Worm (Caenorhabditis elegans) whole organism, young adult: ENCODE measurements around the gene lgc-8.

ENCODE experiments used
- F33H1.4 ChIP-seq: fragments of 200-800 bp; sonication (Bioruptor generic); IDR thresholded peaks from 2 replicates; pipeline ENCODE4 v1.3.6; 2022; ENCODE audit warnings: missing genetic modification reagents, missing genetic modification characterization, missing compliant biosample characterization
- ama-1 ChIP-seq, 3 experiments: fragments of 150-350 bp in 1 of 3; sonication (generic microtip) in 2 of 3; optimal IDR thresholded peaks; 2 replicates each; lab custom pipeline; 2014 to 2018; ENCODE audit warnings: missing biosample characterization in 2 of 3, missing genetic modification characterization in 2 of 3, missing genetic modification reagents in 2 of 3
- dpl-1 ChIP-seq: fragments of 150-350 bp; optimal IDR thresholded peaks from 2 replicates; lab custom pipeline; 2014; ENCODE audit warnings: missing biosample characterization, missing genetic modification reagents, missing genetic modification characterization
- egrh-3 ChIP-seq: fragments of 200-800 bp; sonication (Bioruptor generic); IDR thresholded peaks from 2 replicates; pipeline ENCODE4 v1.3.6; 2022; ENCODE audit warnings: missing genetic modification reagents, missing genetic modification characterization, missing compliant biosample characterization
- lsl-1 ChIP-seq: fragments of 200-800 bp; sonication (Bioruptor generic); optimal IDR thresholded peaks from 2 replicates; lab custom pipeline; 2018; ENCODE audit warnings: mild to moderate bottlenecking, missing genetic modification characterization, moderate library complexity, missing compliant biosample characterization
- madf-10 ChIP-seq: sonication (generic microtip); optimal IDR thresholded peaks from 2 replicates; lab custom pipeline; 2016; ENCODE audit warnings: mild to moderate bottlenecking, missing genetic modification characterization, missing compliant biosample characterization
- pha-4 ChIP-seq: fragments of 150-350 bp; sonication (generic microtip); optimal IDR thresholded peaks from 2 replicates; lab custom pipeline; 2014; ENCODE audit warnings: missing biosample characterization, missing genetic modification reagents, missing genetic modification characterization
- snpc-3.4 ChIP-seq: sonication (generic microtip); optimal IDR thresholded peaks from 2 replicates; lab custom pipeline; 2017; ENCODE audit warnings: missing genetic modification characterization, mild to moderate bottlenecking, missing compliant biosample characterization, antibody characterized with exemption, moderate library complexity, missing genotype, missing genetic modification reagents
- snpc-4 ChIP-seq, 5 experiments: fragments of 150-350 bp in 1 of 5; sonication (generic microtip) in 4 of 5; optimal IDR thresholded peaks; 2 replicates each; lab custom pipeline; 2014 to 2018; ENCODE audit warnings: missing genetic modification characterization in 5 of 5, missing biosample characterization in 3 of 5, antibody characterized with exemption in 2 of 5, mild to moderate bottlenecking in 2 of 5, missing compliant biosample characterization in 2 of 5, missing genotype in 2 of 5, moderate library complexity in 2 of 5, missing genetic modification reagents in 1 of 5
- unc-130 ChIP-seq: sonication (generic microtip); optimal IDR thresholded peaks from 2 replicates; lab custom pipeline; 2016; ENCODE audit warnings: missing genetic modification reagents, missing genetic modification characterization, missing compliant biosample characterization
- zfh-2 ChIP-seq: fragments of 200-800 bp; sonication (Bioruptor generic); conservative IDR thresholded peaks from 2 replicates; pipeline ENCODE4 v1.3.6; 2022; ENCODE audit warnings: missing genetic modification reagents, missing genetic modification characterization, missing compliant biosample characterization

DNA sequence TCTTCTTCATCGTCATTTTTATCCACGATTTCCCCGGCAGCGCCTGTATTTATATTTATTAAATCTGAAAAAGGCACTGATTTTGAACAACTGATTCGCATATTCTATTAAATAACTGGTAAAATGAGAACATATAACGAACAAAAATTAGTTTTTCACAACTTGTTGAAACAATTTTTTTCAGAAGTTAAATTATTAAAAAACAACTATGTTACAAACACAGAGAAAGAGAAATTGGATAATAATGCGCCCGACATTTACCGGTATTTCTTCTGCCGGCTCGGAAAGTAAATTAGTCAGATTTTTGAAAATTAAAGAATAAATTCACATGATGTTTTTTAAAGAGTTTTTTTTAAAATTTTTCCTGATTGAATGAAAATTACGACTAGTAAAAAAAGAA is 15.8 kb upstream of the lgc-8 start, which contains the start of gene haf-8:
- TF ChIP-seq ama-1 (optimal IDR thresholded peaks at IDR 0.05; lab: Kevin White, UChicago), result no peak
- no peak for TF ChIP-seq ama-1 (GFP tag; optimal IDR thresholded peaks at IDR 0.05; lab: Kevin White, UChicago)
- no peak for TF ChIP-seq madf-10 (tag; lab: Kevin White, UChicago)
- TF ChIP-seq unc-130 (GFP tag; lab: Kevin White, UChicago), result no peak
- TF ChIP-seq dpl-1 (GFP tag; lab: Kevin White, UChicago), result no peak
- TF ChIP-seq snpc-4 (GFP tag; optimal IDR thresholded peaks at IDR 0.05; lab: Kevin White, UChicago), result no peak
- TF ChIP-seq snpc-4 (tag; optimal IDR thresholded peaks at IDR 0.05; lab: Kevin White, UChicago), result no peak
- TF ChIP-seq lsl-1 (GFP tag; lab: Kevin White, UChicago), result no peak
- no peak for TF ChIP-seq zfh-2 (GFP tag; lab: Robert Waterston, UW)
- no peak for TF ChIP-seq snpc-3.4
- no peak for TF ChIP-seq egrh-3
- TF ChIP-seq F33H1.4 (GFP tag; lab: Robert Waterston, UW), result no peak
- TF ChIP-seq pha-4 (tag; lab: Kevin White, UChicago), result no peak
